Worm (Caenorhabditis elegans): ENCODE results near the gene C14C11.2.

- TF ChIP-seq mdl-1 (tag; optimal IDR thresholded peaks at IDR 0.05) (no peak), aly-2 (tag; optimal IDR thresholded peaks at IDR 0.05) (no peak), nhr-77 (tag; optimal IDR thresholded peaks at IDR 0.05) (no peak), nhr-12 (tag; optimal IDR thresholded peaks at IDR 0.05) (no peak), fkh-10 (GFP tag; optimal IDR thresholded peaks at IDR 0.05) (no peak)
These were observed 34.7 kb downstream of the C14C11.2 start for ce11 chrV:5695635-5696034.
